Worm (Caenorhabditis elegans) whole organism, mixed stage, embryonic: ENCODE measurements around the gene R186.8.

Experiments used
- M03D4.4 ChIP-seq: sonication (generic microtip); optimal IDR thresholded peaks from 2 replicates; lab custom pipeline; 2017; ENCODE audit warnings: mild to moderate bottlenecking, missing genetic modification characterization, missing compliant biosample characterization
- bed-3 ChIP-seq: fragments of 200-800 bp; sonication (Bioruptor generic); optimal IDR thresholded peaks from 3 replicates; lab custom pipeline; 2018; ENCODE audit warnings: mild to moderate bottlenecking, missing genetic modification characterization, moderate library complexity, missing compliant biosample characterization
- blmp-1 ChIP-seq: fragments of 150-350 bp; optimal IDR thresholded peaks from 2 replicates; lab custom pipeline; 2014; ENCODE audit warnings: missing biosample characterization, missing genetic modification characterization
- ceh-39 ChIP-seq: fragments of 150-350 bp; optimal IDR thresholded peaks from 2 replicates; lab custom pipeline; 2014; ENCODE audit warnings: missing biosample characterization, missing genetic modification characterization
- ces-1 ChIP-seq: fragments of 150-350 bp; optimal IDR thresholded peaks from 2 replicates; lab custom pipeline; 2014; ENCODE audit warnings: missing biosample characterization, missing genetic modification reagents, missing genetic modification characterization
- cnd-1 ChIP-seq: fragments of 200-800 bp; sonication (Bioruptor generic); optimal IDR thresholded peaks from 2 replicates; lab custom pipeline; 2018; ENCODE audit warnings: mild to moderate bottlenecking, missing genetic modification characterization, missing compliant biosample characterization
- drap-1 ChIP-seq: fragments of 200-800 bp; sonication (Bioruptor generic); optimal IDR thresholded peaks from 3 replicates; lab custom pipeline; 2018; ENCODE audit warnings: mild to moderate bottlenecking, missing genetic modification characterization, missing compliant biosample characterization
- elt-1 ChIP-seq: sonication (generic microtip); optimal IDR thresholded peaks from 2 replicates; lab custom pipeline; 2017; ENCODE audit warnings: missing genetic modification characterization, mild to moderate bottlenecking, missing compliant biosample characterization, antibody characterized with exemption, moderate library complexity, borderline replicate concordance; ENCODE audit not compliant: insufficient read depth
- elt-3 ChIP-seq: fragments of 150-350 bp; optimal IDR thresholded peaks from 2 replicates; lab custom pipeline; 2014; ENCODE audit warnings: missing biosample characterization, missing genetic modification characterization
- ham-2 ChIP-seq: fragments of 200-800 bp; sonication (Bioruptor generic); optimal IDR thresholded peaks from 2 replicates; lab custom pipeline; 2018; ENCODE audit warnings: mild to moderate bottlenecking, missing genetic modification characterization, missing compliant biosample characterization
- hlh-1 ChIP-seq: fragments of 150-350 bp; optimal IDR thresholded peaks from 2 replicates; lab custom pipeline; 2014; ENCODE audit warnings: missing biosample characterization, missing genetic modification reagents, missing genetic modification characterization
- lin-13 ChIP-seq: fragments of 150-350 bp; optimal IDR thresholded peaks from 2 replicates; lab custom pipeline; 2014; ENCODE audit warnings: missing biosample characterization, missing genetic modification characterization
- lsy-2 ChIP-seq: fragments of 150-350 bp; optimal IDR thresholded peaks from 2 replicates; lab custom pipeline; 2014; ENCODE audit warnings: missing biosample characterization, missing genetic modification characterization
- mab-5 ChIP-seq: fragments of 150-350 bp; optimal IDR thresholded peaks from 2 replicates; lab custom pipeline; 2014; ENCODE audit warnings: missing biosample characterization, missing genetic modification characterization
- mep-1 ChIP-seq: fragments of 150-350 bp; optimal IDR thresholded peaks from 2 replicates; lab custom pipeline; 2017; ENCODE audit warnings: missing biosample characterization, missing genetic modification reagents, missing genetic modification characterization, inconsistent platforms
- mls-2 ChIP-seq: sonication (generic microtip); optimal IDR thresholded peaks from 2 replicates; lab custom pipeline; 2016; ENCODE audit warnings: mild to moderate bottlenecking, missing genetic modification characterization, moderate library complexity, missing compliant biosample characterization
- nhr-12 ChIP-seq: fragments of 150-350 bp; optimal IDR thresholded peaks from 2 replicates; lab custom pipeline; 2014; ENCODE audit warnings: missing biosample characterization, missing genetic modification characterization
- nhr-2 ChIP-seq: fragments of 150-350 bp; optimal IDR thresholded peaks from 2 replicates; lab custom pipeline; 2014; ENCODE audit warnings: missing biosample characterization, missing genetic modification characterization
- nhr-237 ChIP-seq: fragments of 150-350 bp; optimal IDR thresholded peaks from 2 replicates; lab custom pipeline; 2014; ENCODE audit warnings: missing biosample characterization, missing genetic modification characterization
- nhr-28 ChIP-seq: fragments of 150-350 bp; optimal IDR thresholded peaks from 2 replicates; lab custom pipeline; 2014; ENCODE audit warnings: missing biosample characterization, missing genetic modification characterization
- pha-4 ChIP-seq: fragments of 150-350 bp; optimal IDR thresholded peaks from 2 replicates; lab custom pipeline; 2018; ENCODE audit warnings: missing biosample characterization, missing genetic modification reagents, missing genetic modification characterization
- sem-2 ChIP-seq: fragments of 200-800 bp; sonication (Bioruptor generic); optimal IDR thresholded peaks from 2 replicates; lab custom pipeline; 2018; ENCODE audit warnings: mild to moderate bottlenecking, missing genetic modification characterization, missing compliant biosample characterization
- snpc-4 ChIP-seq: fragments of 150-350 bp; optimal IDR thresholded peaks from 2 replicates; lab custom pipeline; 2014; ENCODE audit warnings: missing biosample characterization, missing genetic modification characterization
- sptf-1 ChIP-seq: sonication (generic microtip); optimal IDR thresholded peaks from 2 replicates; lab custom pipeline; 2017; ENCODE audit warnings: mild to moderate bottlenecking, missing genetic modification characterization, moderate library complexity, missing compliant biosample characterization
- tbx-8 ChIP-seq: fragments of 200-800 bp; sonication (Bioruptor generic); optimal IDR thresholded peaks from 2 replicates; lab custom pipeline; 2018; ENCODE audit warnings: mild to moderate bottlenecking, missing genetic modification characterization, moderate library complexity, missing compliant biosample characterization
- unc-120 ChIP-seq: sonication (generic microtip); optimal IDR thresholded peaks from 2 replicates; lab custom pipeline; 2017; ENCODE audit warnings: missing genetic modification characterization, missing compliant biosample characterization; ENCODE audit not compliant: poor library complexity, severe bottlenecking
- unc-39 ChIP-seq: fragments of 150-350 bp; optimal IDR thresholded peaks from 2 replicates; lab custom pipeline; 2014; ENCODE audit warnings: missing biosample characterization, missing genetic modification characterization
- unc-62 ChIP-seq: fragments of 150-350 bp; optimal IDR thresholded peaks from 2 replicates; lab custom pipeline; 2014; ENCODE audit warnings: missing biosample characterization, missing genetic modification reagents, missing genetic modification characterization
- zip-8 ChIP-seq: fragments of 150-350 bp; optimal IDR thresholded peaks from 2 replicates; lab custom pipeline; 2014; ENCODE audit warnings: missing biosample characterization, missing genetic modification characterization
- ztf-11 ChIP-seq: fragments of 150-350 bp; optimal IDR thresholded peaks from 2 replicates; lab custom pipeline; 2014; ENCODE audit warnings: missing biosample characterization, missing genetic modification characterization

The R186.8 gene

ce11 chrV:12963192-12963591 is 4.6 kb downstream of the R186.8 start, which contains the start of gene hrg-9:
Gene hrg-9 (minus strand): TSS chrV:12963343.
- TF ChIP-seq pha-4 (tag; lab: Kevin White, UChicago) (no peak), blmp-1 (tag; lab: Kevin White, UChicago) (no peak), unc-120 (no peak), mab-5 (tag; lab: Kevin White, UChicago) (no peak), zip-8 (tag; lab: Kevin White, UChicago) (peak; percentile 62)
- TF ChIP-seq, all 35 proteins: peak for 1

- no peak for TF ChIP-seq elt-3 (tag; lab: Kevin White, UChicago)
- no peak for TF ChIP-seq sem-2
- TF ChIP-seq mep-1, result no peak
- TF ChIP-seq nhr-28 (tag; lab: Kevin White, UChicago), result no peak
- TF ChIP-seq lin-13 (tag; lab: Kevin White, UChicago), result no peak
- no peak for TF ChIP-seq nhr-237
- no peak for TF ChIP-seq lsy-2 (tag; lab: Kevin White, UChicago)
- no peak for TF ChIP-seq ceh-39 (tag; lab: Kevin White, UChicago)
- TF ChIP-seq sptf-1, result no peak
- no peak for TF ChIP-seq ham-2
- no peak for TF ChIP-seq unc-120
- TF ChIP-seq ztf-11 (tag; lab: Kevin White, UChicago), result no peak
- no peak for TF ChIP-seq M03D4.4
- no peak for TF ChIP-seq unc-39 (tag; lab: Kevin White, UChicago)
- no peak for TF ChIP-seq tbx-8 (GFP tag; lab: Kevin White, UChicago)
- TF ChIP-seq drap-1 (GFP tag; lab: Kevin White, UChicago), result no peak
Measured at ce11 chrV:12961085-12961560, 6.7 kb downstream of the R186.8 start, which contains the start of gene mpst-7. Gene mpst-7 (minus strand): TSS chrV:12961135.

- TF ChIP-seq mep-1 (no peak), zip-8 (tag; lab: Kevin White, UChicago) (no peak), hlh-1 (tag; lab: Kevin White, UChicago) (no peak), sptf-1 (no peak), lsy-2 (tag; lab: Kevin White, UChicago) (no peak), ces-1 (GFP tag; lab: Kevin White, UChicago) (no peak), sem-2 (no peak), nhr-2 (tag; lab: Kevin White, UChicago) (no peak), unc-62 (no peak)
Measured at ce11 chrV:12954261-12954660, 13.5 kb downstream of the R186.8 start.

- TF ChIP-seq elt-3 (tag; lab: Kevin White, UChicago), result no peak
- no peak for TF ChIP-seq lsy-2 (tag; lab: Kevin White, UChicago)
- no peak for TF ChIP-seq ham-2
- TF ChIP-seq sem-2, result no peak
Measured at ce11 chrV:12953702-12954101, 14.1 kb downstream of the R186.8 start, which contains the start of gene eif-3.K. Gene eif-3.K (plus strand): TSS chrV:12954002.

ce11 chrV:12952287-12952686 is 15.5 kb downstream of the R186.8 start, which contains the start of gene pqn-68:
Gene pqn-68 (plus strand): TSS chrV:12952636.
- no peak for TF ChIP-seq nhr-237
- TF ChIP-seq pha-4 (tag; lab: Kevin White, UChicago), result peak; percentile 8

ce11 chrV:12950812-12951528 is 16.8 kb downstream of the R186.8 start, which contains the start of the genes T16G1.9 and T16G1.18:
Gene T16G1.9 (minus strand): TSS chrV:12950862.
Gene T16G1.18 (plus strand): TSS chrV:12951304.
- peak; percentile 14 for TF ChIP-seq lin-13 (tag; lab: Kevin White, UChicago)
- TF ChIP-seq elt-1 (tag; lab: Kevin White, UChicago), result no peak
- TF ChIP-seq ces-1 (GFP tag; lab: Kevin White, UChicago), result peak; percentile 90
- TF ChIP-seq mep-1, result peak; percentile 17
- TF ChIP-seq cnd-1 (tag; lab: Kevin White, UChicago), result no peak
- no peak for TF ChIP-seq bed-3 (GFP tag; lab: Kevin White, UChicago)
- peak; percentile 11 for TF ChIP-seq pha-4 (tag; lab: Kevin White, UChicago)
- no peak for TF ChIP-seq mab-5 (tag; lab: Kevin White, UChicago)
- TF ChIP-seq zip-8 (tag; lab: Kevin White, UChicago), result no peak
- no peak for TF ChIP-seq snpc-4 (tag; lab: Kevin White, UChicago)
- TF ChIP-seq drap-1 (GFP tag; lab: Kevin White, UChicago), result no peak
- peak; percentile 12 for TF ChIP-seq nhr-237
- TF ChIP-seq M03D4.4, result no peak
- TF ChIP-seq nhr-12 (tag; lab: Kevin White, UChicago), result no peak
- TF ChIP-seq hlh-1 (tag; lab: Kevin White, UChicago), result peak; percentile 50
- TF ChIP-seq unc-120, result no peak
- TF ChIP-seq mls-2 (tag; lab: Kevin White, UChicago), result no peak
